Worm (Caenorhabditis elegans): ENCODE results near the gene swd-2.2.

DNA sequence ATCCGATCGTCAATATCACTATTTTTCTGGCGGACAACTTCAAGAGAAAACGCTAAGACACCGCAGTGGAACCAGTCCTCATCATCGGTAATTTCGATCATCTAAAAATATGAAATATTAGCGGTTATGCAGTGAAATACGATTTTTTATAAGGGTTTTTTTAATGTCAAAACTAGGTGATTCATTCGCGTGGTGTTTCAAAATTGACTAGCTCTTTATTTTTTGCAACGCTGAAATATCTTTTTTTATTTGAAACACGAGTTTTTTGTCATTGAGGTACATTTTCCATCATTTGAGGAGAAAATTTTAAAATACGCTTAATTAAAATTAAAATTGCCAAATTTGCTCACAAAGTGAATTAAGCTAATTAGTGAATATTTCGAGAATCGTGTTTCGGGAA, 14.7 kb upstream of the swd-2.2 start, which contains the start of gene dsb-3:
- TF ChIP-seq fkh-10 (GFP tag; optimal IDR thresholded peaks at IDR 0.05) = no peak
- TF ChIP-seq ama-1 (optimal IDR thresholded peaks at IDR 0.05) = no peak
- no peak for TF ChIP-seq pha-2 (tag; optimal IDR thresholded peaks at IDR 0.05)
- no peak for TF ChIP-seq tbx-2 (tag; optimal IDR thresholded peaks at IDR 0.05)
- no peak for TF ChIP-seq hlh-8 (tag; optimal IDR thresholded peaks at IDR 0.05)
- no peak for TF ChIP-seq ref-2 (tag; optimal IDR thresholded peaks at IDR 0.05)
- no peak for TF ChIP-seq hlh-30 (tag; optimal IDR thresholded peaks at IDR 0.05; ENCODE audit: insufficient read depth)
- no peak for TF ChIP-seq sox-4 (tag; optimal IDR thresholded peaks at IDR 0.05)
- no peak for TF ChIP-seq hlh-13 (GFP tag; optimal IDR thresholded peaks at IDR 0.05)
- TF ChIP-seq ceh-19 (GFP tag; optimal IDR thresholded peaks at IDR 0.05) = no peak
- TF ChIP-seq ahr-1 (tag; optimal IDR thresholded peaks at IDR 0.05) = no peak
- TF ChIP-seq lim-6 (tag; optimal IDR thresholded peaks at IDR 0.05) = no peak
